Worm (Caenorhabditis elegans) whole organism, L3 larva: Measurements from ENCODE around the gene clec-162.

Experiments used
- R02D3.7 ChIP-seq: fragments of 150-350 bp; optimal IDR thresholded peaks from 2 replicates; lab custom pipeline; 2014; ENCODE audit warnings: missing biosample characterization, missing genetic modification characterization
- ZK546.5 ChIP-seq: sonication (generic microtip); optimal IDR thresholded peaks from 2 replicates; lab custom pipeline; 2017; ENCODE audit warnings: missing biosample characterization, missing genetic modification characterization
- ama-1 ChIP-seq: fragments of 150-350 bp; optimal IDR thresholded peaks from 2 replicates; lab custom pipeline; 2018
- ceh-28 ChIP-seq: fragments of 150-350 bp; optimal IDR thresholded peaks from 2 replicates; lab custom pipeline; 2014; ENCODE audit warnings: missing biosample characterization, missing genetic modification reagents, missing genetic modification characterization
- ceh-82 ChIP-seq: fragments of 150-350 bp; optimal IDR thresholded peaks from 2 replicates; lab custom pipeline; 2014; ENCODE audit warnings: missing biosample characterization, missing genetic modification characterization
- ceh-9 ChIP-seq: sonication (generic microtip); optimal IDR thresholded peaks from 2 replicates; lab custom pipeline; 2018; ENCODE audit warnings: missing biosample characterization, missing genetic modification characterization
- daf-12 ChIP-seq: fragments of 150-350 bp; optimal IDR thresholded peaks from 2 replicates; lab custom pipeline; 2014; ENCODE audit warnings: missing biosample characterization, missing genetic modification reagents, missing genetic modification characterization
- elt-1 ChIP-seq: fragments of 150-350 bp; optimal IDR thresholded peaks from 2 replicates; lab custom pipeline; 2014; ENCODE audit warnings: missing biosample characterization, missing genetic modification characterization
- elt-2 ChIP-seq: sonication (generic microtip); optimal IDR thresholded peaks from 2 replicates; lab custom pipeline; 2016; ENCODE audit warnings: missing genetic modification reagents, mild to moderate bottlenecking, missing genetic modification characterization, missing compliant biosample characterization
- elt-3 ChIP-seq, 3 experiments: fragments of 150-350 bp in 1 of 3; sonication (generic microtip) in 2 of 3; optimal IDR thresholded peaks; 2 replicates in 2 of 3; 4 replicates in 1 of 3; lab custom pipeline; 2014 to 2017; ENCODE audit warnings: missing biosample characterization in 3 of 3, missing genetic modification characterization in 3 of 3
- eor-1 ChIP-seq, 2 experiments: fragments of 150-350 bp; optimal IDR thresholded peaks; 2 replicates each; lab custom pipeline; 2014 to 2018; ENCODE audit warnings: missing biosample characterization in 2 of 2, missing genetic modification characterization in 2 of 2
- fkh-10 ChIP-seq: sonication (generic microtip); optimal IDR thresholded peaks from 2 replicates; lab custom pipeline; 2017; ENCODE audit warnings: missing biosample characterization, missing genetic modification reagents, missing genetic modification characterization
- fkh-2 ChIP-seq: fragments of 150-350 bp; optimal IDR thresholded peaks from 2 replicates; lab custom pipeline; 2014; ENCODE audit warnings: missing biosample characterization, missing genetic modification reagents, missing genetic modification characterization
- fos-1 ChIP-seq: fragments of 150-350 bp; optimal IDR thresholded peaks from 2 replicates; lab custom pipeline; 2014; ENCODE audit warnings: missing biosample characterization, missing genetic modification characterization
- hmg-11 ChIP-seq: sonication (generic microtip); optimal IDR thresholded peaks from 2 replicates; lab custom pipeline; 2016; ENCODE audit warnings: missing genetic modification characterization, missing compliant biosample characterization
- jun-1 ChIP-seq: fragments of 150-350 bp; optimal IDR thresholded peaks from 2 replicates; lab custom pipeline; 2014; ENCODE audit warnings: missing biosample characterization, missing genetic modification reagents, missing genetic modification characterization
- lin-15B ChIP-seq: fragments of 150-350 bp; optimal IDR thresholded peaks from 2 replicates; lab custom pipeline; 2014; ENCODE audit warnings: missing biosample characterization, missing genetic modification characterization
- lin-39 ChIP-seq: fragments of 150-350 bp; optimal IDR thresholded peaks from 2 replicates; lab custom pipeline; 2018; ENCODE audit warnings: missing biosample characterization, missing genetic modification reagents, missing genetic modification characterization
- lsy-12 ChIP-seq: sonication (generic microtip); optimal IDR thresholded peaks from 2 replicates; lab custom pipeline; 2016; ENCODE audit warnings: mild to moderate bottlenecking, missing genetic modification characterization, missing compliant biosample characterization
- mdl-1 ChIP-seq: fragments of 150-350 bp; optimal IDR thresholded peaks from 2 replicates; lab custom pipeline; 2014; ENCODE audit warnings: missing biosample characterization, missing genetic modification characterization
- mml-1 ChIP-seq: fragments of 150-350 bp; sonication (generic microtip); optimal IDR thresholded peaks from 3 replicates; lab custom pipeline; 2014; ENCODE audit warnings: missing biosample characterization, missing genetic modification characterization
- nfya-1 ChIP-seq: sonication (generic microtip); optimal IDR thresholded peaks from 2 replicates; lab custom pipeline; 2017; ENCODE audit warnings: missing genetic modification characterization, mild to moderate bottlenecking, missing compliant biosample characterization, antibody characterized with exemption, moderate library complexity; ENCODE audit not compliant: insufficient read depth
- nhr-12 ChIP-seq: fragments of 150-350 bp; optimal IDR thresholded peaks from 2 replicates; lab custom pipeline; 2014; ENCODE audit warnings: missing biosample characterization, missing genetic modification characterization
- nhr-23 ChIP-seq: fragments of 150-350 bp; optimal IDR thresholded peaks from 2 replicates; lab custom pipeline; 2014; ENCODE audit warnings: missing biosample characterization, missing genetic modification reagents, missing genetic modification characterization
- nhr-25 ChIP-seq: sonication (generic microtip); optimal IDR thresholded peaks from 2 replicates; lab custom pipeline; 2017; ENCODE audit warnings: missing biosample characterization, missing genetic modification characterization
- nhr-43 ChIP-seq: sonication (generic microtip); optimal IDR thresholded peaks from 2 replicates; lab custom pipeline; 2016; ENCODE audit warnings: mild to moderate bottlenecking, missing genetic modification characterization, missing compliant biosample characterization; ENCODE audit not compliant: poor library complexity, severe bottlenecking
- nhr-67 ChIP-seq: fragments of 150-350 bp; optimal IDR thresholded peaks from 2 replicates; lab custom pipeline; 2014; ENCODE audit warnings: missing biosample characterization, missing genetic modification characterization
- nhr-76 ChIP-seq: fragments of 150-350 bp; sonication (generic microtip); optimal IDR thresholded peaks from 5 replicates; lab custom pipeline; 2014; ENCODE audit warnings: missing biosample characterization, missing genetic modification characterization
- pha-4 ChIP-seq: fragments of 150-350 bp; optimal IDR thresholded peaks from 2 replicates; lab custom pipeline; 2014; ENCODE audit warnings: missing biosample characterization, missing genetic modification reagents, missing genetic modification characterization
- pqm-1 ChIP-seq: fragments of 150-350 bp; optimal IDR thresholded peaks from 2 replicates; lab custom pipeline; 2017; ENCODE audit warnings: missing biosample characterization, missing genetic modification characterization, inconsistent platforms
- sea-2 ChIP-seq: fragments of 150-350 bp; sonication (generic microtip); optimal IDR thresholded peaks from 4 replicates; lab custom pipeline; 2014; ENCODE audit warnings: missing biosample characterization, missing genetic modification reagents, missing genetic modification characterization
- skn-1 ChIP-seq: fragments of 150-350 bp; optimal IDR thresholded peaks from 2 replicates; lab custom pipeline; 2014; ENCODE audit warnings: missing biosample characterization, missing genetic modification characterization
- snpc-4 ChIP-seq: fragments of 150-350 bp; optimal IDR thresholded peaks from 2 replicates; lab custom pipeline; 2014; ENCODE audit warnings: missing biosample characterization, missing genetic modification characterization
- tbx-2 ChIP-seq: sonication (generic microtip); optimal IDR thresholded peaks from 2 replicates; lab custom pipeline; 2016; ENCODE audit warnings: mild to moderate bottlenecking, missing genetic modification characterization, missing compliant biosample characterization
- unc-39 ChIP-seq: sonication (generic microtip); optimal IDR thresholded peaks from 4 replicates; lab custom pipeline; 2017; ENCODE audit warnings: missing biosample characterization, missing genetic modification characterization
- unc-62 ChIP-seq: fragments of 150-350 bp; sonication (generic microtip); optimal IDR thresholded peaks from 4 replicates; lab custom pipeline; 2014; ENCODE audit warnings: missing biosample characterization, missing genetic modification reagents, missing genetic modification characterization

The clec-162 gene

DNA sequence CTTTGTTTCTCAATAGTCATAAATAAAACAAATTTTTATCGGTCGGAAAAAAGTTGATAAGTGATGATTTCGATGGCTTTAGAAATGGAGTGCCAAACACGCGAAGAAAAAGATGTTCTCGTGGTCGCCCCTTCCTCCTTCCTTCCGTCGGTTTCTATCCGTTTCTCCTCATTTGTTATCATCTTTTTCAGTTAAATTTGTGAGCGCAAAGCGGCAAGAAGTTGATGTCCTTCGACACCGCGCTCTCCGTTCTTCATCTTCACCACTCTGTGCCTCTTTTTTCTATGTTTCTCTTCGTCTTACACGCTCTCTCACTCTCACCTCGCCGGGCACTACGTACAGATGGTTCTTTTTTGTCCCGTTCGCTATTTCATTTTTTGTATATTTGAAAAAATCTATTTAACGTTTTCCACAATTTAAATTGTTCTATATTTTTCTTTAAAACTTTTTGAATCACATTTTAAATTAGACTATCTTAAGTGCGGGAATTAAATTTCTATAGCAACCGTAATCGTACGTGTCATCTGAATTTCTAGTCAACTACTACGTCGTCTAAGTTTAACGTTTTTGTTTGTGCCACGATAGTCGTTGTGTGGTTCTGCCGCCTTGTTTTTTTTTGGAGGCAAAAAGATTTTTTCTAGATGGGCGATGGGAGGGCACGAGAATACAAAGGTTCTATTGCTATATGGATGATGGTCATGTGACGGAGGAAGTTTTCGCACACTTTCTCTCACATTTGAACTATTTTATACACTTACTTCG lies 26.2 kb downstream of the clec-162 start:
- TF ChIP-seq nhr-67 (tag; lab: Kevin White, UChicago) (no peak), ama-1 (lab: Kevin White, UChicago) (peak; percentile 34), lin-39 (tag; lab: Kevin White, UChicago) (peak; percentile 20), nfya-1 (tag; lab: Kevin White, UChicago) (peak; percentile 61), lsy-12 (tag; lab: Kevin White, UChicago) (no peak), nhr-23 (tag; lab: Kevin White, UChicago) (peak; percentile 8), hmg-11 (tag; lab: Kevin White, UChicago) (peak; percentile 16), elt-2 (tag; lab: Kevin White, UChicago) (peak; percentile 7), nhr-25 (tag; lab: Kevin White, UChicago) (peak; percentile 49)
- TF ChIP-seq, all 47 proteins: peak for 7

DNA sequence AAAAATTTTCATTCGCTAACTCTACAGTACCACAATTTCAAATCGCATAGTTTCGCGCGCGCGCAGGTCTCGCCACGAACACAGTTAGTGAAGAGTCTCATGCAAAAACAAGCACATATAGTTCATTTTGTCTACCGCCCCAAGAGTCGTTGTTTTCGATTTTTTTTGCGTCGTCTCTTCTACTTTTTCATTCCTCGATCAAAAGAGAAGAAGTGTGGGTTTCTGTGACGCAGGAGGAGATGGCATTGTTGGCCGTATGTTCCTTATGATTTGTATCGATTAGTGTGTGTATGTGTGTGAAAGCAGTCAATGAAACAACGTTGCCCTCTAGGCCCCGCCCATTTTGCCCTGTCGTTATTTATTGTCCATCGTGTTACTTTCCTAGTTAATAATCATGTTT lies 27.1 kb downstream of the clec-162 start:
- TF ChIP-seq snpc-4 (no peak), unc-62 (GFP tag; lab: Kevin White, UChicago) (no peak), lsy-12 (tag; lab: Kevin White, UChicago) (no peak), fkh-10 (no peak), pha-4 (tag; lab: Kevin White, UChicago) (no peak), ama-1 (lab: Kevin White, UChicago) (peak; percentile 41), R02D3.7 (tag; lab: Kevin White, UChicago) (no peak), nhr-25 (tag; lab: Kevin White, UChicago) (peak; percentile 29), nfya-1 (tag; lab: Kevin White, UChicago) (peak; percentile 23), nhr-67 (tag; lab: Kevin White, UChicago) (no peak)

- peak; percentile 37 for TF ChIP-seq nhr-23 (tag; lab: Kevin White, UChicago)
- TF ChIP-seq mdl-1 (tag; lab: Kevin White, UChicago), result no peak
- peak; percentile 14 for TF ChIP-seq nhr-25 (tag; lab: Kevin White, UChicago)
- peak; percentile 10 for TF ChIP-seq nhr-43 (tag; lab: Kevin White, UChicago)
- no peak for TF ChIP-seq nhr-12 (tag; lab: Kevin White, UChicago)
- peak; percentile 89 for TF ChIP-seq nfya-1 (tag; lab: Kevin White, UChicago)
- peak; percentile 12 for TF ChIP-seq ama-1 (lab: Kevin White, UChicago)
- TF ChIP-seq lin-15B (tag; lab: Kevin White, UChicago), result peak; percentile 74
- peak; percentile 21 for TF ChIP-seq elt-1 (tag; lab: Kevin White, UChicago)
- peak; percentile 23 for TF ChIP-seq elt-2 (tag; lab: Kevin White, UChicago)
- peak; percentile 18 for TF ChIP-seq tbx-2 (tag; lab: Kevin White, UChicago)
- TF ChIP-seq snpc-4, result peak; percentile 59
- peak; percentile 1 for TF ChIP-seq jun-1 (tag; lab: Kevin White, UChicago)
- peak; percentile 45 for TF ChIP-seq pqm-1 (tag; lab: Kevin White, UChicago)
- peak; percentile 56 for TF ChIP-seq pha-4 (tag; lab: Kevin White, UChicago)
- TF ChIP-seq hmg-11 (tag; lab: Kevin White, UChicago), result peak; percentile 75
- TF ChIP-seq ceh-9, result no peak
- no peak for TF ChIP-seq ZK546.5
- no peak for TF ChIP-seq unc-39
- TF ChIP-seq lin-39 (tag; lab: Kevin White, UChicago), result peak; percentile 93
- TF ChIP-seq skn-1 (tag; lab: Kevin White, UChicago), result peak; percentile 42
These were observed 27.7 kb downstream of the clec-162 start for ce11 chrIII:9697323-9697722.

- TF ChIP-seq lin-15B (tag; lab: Kevin White, UChicago), result no peak
- TF ChIP-seq ZK546.5, result no peak
These were observed 28.6 kb downstream of the clec-162 start, which contains the start of gene bud-31 for ce11 chrIII:9696417-9696816. TSS of gene bud-31 (minus strand) at chrIII:9696517.

- TF ChIP-seq nhr-76 (tag; lab: Kevin White, UChicago) (no peak), mdl-1 (tag; lab: Kevin White, UChicago) (no peak), pha-4 (tag; lab: Kevin White, UChicago) (peak; percentile 28), daf-12 (tag; lab: Kevin White, UChicago) (no peak), lin-15B (tag; lab: Kevin White, UChicago) (peak; percentile 19), eor-1 (tag; optimal IDR thresholded peaks at IDR 0.05; lab: Kevin White, UChicago) (no peak), fos-1 (no peak), ceh-9 (no peak), ceh-28 (tag; lab: Kevin White, UChicago) (no peak), nhr-25 (tag; lab: Kevin White, UChicago) (peak; percentile 6), unc-39 (no peak), elt-2 (tag; lab: Kevin White, UChicago) (no peak), elt-3 (tag; optimal IDR thresholded peaks at IDR 0.05; lab: Kevin White, UChicago) (no peak), sea-2 (GFP tag; lab: Kevin White, UChicago) (no peak), pqm-1 (tag; lab: Kevin White, UChicago) (no peak), nhr-23 (tag; lab: Kevin White, UChicago) (no peak), lin-39 (tag; lab: Kevin White, UChicago) (no peak), ZK546.5 (no peak), mml-1 (tag; lab: Kevin White, UChicago) (no peak), hmg-11 (tag; lab: Kevin White, UChicago) (peak; percentile 16), ama-1 (lab: Kevin White, UChicago) (no peak), nfya-1 (tag; lab: Kevin White, UChicago) (peak; percentile 52), fkh-10 (no peak), skn-1 (tag; lab: Kevin White, UChicago) (no peak), fkh-2 (no peak), nhr-43 (tag; lab: Kevin White, UChicago) (no peak), elt-1 (tag; lab: Kevin White, UChicago) (no peak), jun-1 (tag; lab: Kevin White, UChicago) (no peak), tbx-2 (tag; lab: Kevin White, UChicago) (no peak), nhr-67 (tag; lab: Kevin White, UChicago) (no peak), ceh-82 (tag; lab: Kevin White, UChicago) (no peak), nhr-12 (tag; lab: Kevin White, UChicago) (no peak)
These were observed 29.6 kb downstream of the clec-162 start for ce11 chrIII:9695379-9695778.
